Worm (Caenorhabditis elegans) whole organism, L1 larva: Measurements from ENCODE around the gene srj-53.

Source experiments
- dsc-1 ChIP-seq: sonication (generic microtip); optimal IDR thresholded peaks from 2 replicates; lab custom pipeline; 2016; ENCODE audit warnings: mild to moderate bottlenecking, missing genetic modification characterization, missing compliant biosample characterization
- hlh-4 ChIP-seq: sonication (generic microtip); optimal IDR thresholded peaks from 2 replicates; lab custom pipeline; 2016; ENCODE audit warnings: mild to moderate bottlenecking, missing genetic modification characterization, missing compliant biosample characterization
- lir-3 ChIP-seq: sonication (generic microtip); optimal IDR thresholded peaks from 2 replicates; lab custom pipeline; 2016; ENCODE audit warnings: mild to moderate bottlenecking, missing genetic modification characterization, moderate library complexity, missing compliant biosample characterization; ENCODE audit not compliant: poor library complexity
- nhr-19 ChIP-seq: fragments of 200-800 bp; sonication (Bioruptor generic); conservative IDR thresholded peaks from 2 replicates; pipeline ENCODE4 v1.3.6; 2022; ENCODE audit warnings: missing genetic modification characterization, missing compliant biosample characterization
- nhr-47 ChIP-seq: sonication (generic microtip); optimal IDR thresholded peaks from 2 replicates; lab custom pipeline; 2016; ENCODE audit warnings: mild to moderate bottlenecking, missing genetic modification characterization, moderate library complexity, missing compliant biosample characterization
- nhr-77 ChIP-seq: fragments of 150-350 bp; optimal IDR thresholded peaks from 2 replicates; lab custom pipeline; 2014; ENCODE audit warnings: missing biosample characterization, missing genetic modification characterization

DNA sequence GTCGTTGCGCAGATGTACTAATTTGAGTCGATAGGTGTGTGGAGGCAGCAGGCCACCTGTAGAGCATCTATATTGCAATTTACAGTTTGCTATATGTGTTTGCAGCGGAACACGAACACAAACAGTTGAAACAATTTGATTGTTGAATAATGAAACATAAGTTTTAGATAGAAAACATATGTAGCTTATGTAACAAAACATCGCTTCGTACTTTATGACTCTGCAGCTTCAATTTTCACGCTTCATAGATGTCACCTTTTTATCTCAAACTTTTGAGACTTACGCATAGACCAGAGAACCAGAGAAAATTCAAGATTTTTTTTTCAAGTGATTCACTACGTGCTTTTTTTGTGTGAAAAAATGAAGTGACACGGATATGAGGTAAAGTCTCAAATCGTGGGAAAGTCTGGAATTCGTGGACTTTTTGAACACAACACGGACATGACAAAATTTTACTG lies 29.4 kb upstream of the srj-53 start, which contains the start of gene fbxb-72:
- TF ChIP-seq hlh-4 (tag; lab: Kevin White, UChicago) (no peak), lir-3 (tag; lab: Kevin White, UChicago) (peak; percentile 47), nhr-19 (peak; percentile 70), dsc-1 (tag; lab: Kevin White, UChicago) (no peak), nhr-47 (tag; lab: Kevin White, UChicago) (peak; percentile 68), nhr-77 (tag; lab: Kevin White, UChicago) (no peak)
